Worm (Caenorhabditis elegans): ENCODE data around the gene Y43F8B.14.
A peak's percentile ranks its signal among the peaks of the same experiment; 100 is the strongest.

Y43F8B.14 gene

DNA sequence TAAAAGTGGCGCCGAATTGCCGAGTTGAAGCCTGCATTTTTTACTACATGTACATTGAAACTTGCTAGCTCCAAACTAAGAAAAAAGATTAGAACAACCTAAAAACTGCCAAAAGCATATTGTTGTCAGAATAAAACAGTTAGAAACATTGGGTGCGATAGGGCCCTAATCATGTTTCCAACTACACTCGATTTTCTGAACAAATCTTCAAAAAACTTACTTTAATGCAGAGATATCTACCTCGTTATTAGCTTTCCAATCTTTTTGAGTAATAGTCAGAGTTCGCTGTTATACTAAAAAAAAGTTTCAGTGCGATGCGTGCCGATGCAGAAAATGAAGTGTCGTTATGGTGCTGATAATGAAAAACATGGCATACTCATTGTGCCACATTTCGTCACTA, at the start of gene Y43F8B.14, which contains the start of gene Y43F8B.13:
TSS of gene Y43F8B.14 (minus strand) at position 322 of the 400 bp plus-strand sequence.
TSS of gene Y43F8B.13 (plus strand) at position 301 of the 400 bp plus-strand sequence.
- TF ChIP-seq ceh-13 (GFP tag; optimal IDR thresholded peaks at IDR 0.05) (no peak), tbx-11 (GFP tag; IDR thresholded peaks at IDR 0.05) (no peak), scrt-1 (GFP tag; IDR thresholded peaks at IDR 0.05) (no peak), ama-1 (optimal IDR thresholded peaks at IDR 0.05) (no peak), hmg-4 (GFP tag; optimal IDR thresholded peaks at IDR 0.05) (no peak), hmbx-1 (tag; optimal IDR thresholded peaks at IDR 0.05) (no peak), sea-1 (GFP tag; conservative IDR thresholded peaks at IDR 0.05) (no peak), ceh-36 (tag; optimal IDR thresholded peaks at IDR 0.05) (no peak), hnd-1 (tag; optimal IDR thresholded peaks at IDR 0.05) (no peak), ets-7 (tag; optimal IDR thresholded peaks at IDR 0.05) (no peak), flt-1 (GFP tag; IDR thresholded peaks at IDR 0.05) (no peak), tra-4 (tag; optimal IDR thresholded peaks at IDR 0.05) (no peak), aly-1 (tag; optimal IDR thresholded peaks at IDR 0.05) (no peak), B0310.2 (tag; optimal IDR thresholded peaks at IDR 0.05) (no peak), pes-1 (GFP tag; IDR thresholded peaks at IDR 0.05) (no peak)

DNA sequence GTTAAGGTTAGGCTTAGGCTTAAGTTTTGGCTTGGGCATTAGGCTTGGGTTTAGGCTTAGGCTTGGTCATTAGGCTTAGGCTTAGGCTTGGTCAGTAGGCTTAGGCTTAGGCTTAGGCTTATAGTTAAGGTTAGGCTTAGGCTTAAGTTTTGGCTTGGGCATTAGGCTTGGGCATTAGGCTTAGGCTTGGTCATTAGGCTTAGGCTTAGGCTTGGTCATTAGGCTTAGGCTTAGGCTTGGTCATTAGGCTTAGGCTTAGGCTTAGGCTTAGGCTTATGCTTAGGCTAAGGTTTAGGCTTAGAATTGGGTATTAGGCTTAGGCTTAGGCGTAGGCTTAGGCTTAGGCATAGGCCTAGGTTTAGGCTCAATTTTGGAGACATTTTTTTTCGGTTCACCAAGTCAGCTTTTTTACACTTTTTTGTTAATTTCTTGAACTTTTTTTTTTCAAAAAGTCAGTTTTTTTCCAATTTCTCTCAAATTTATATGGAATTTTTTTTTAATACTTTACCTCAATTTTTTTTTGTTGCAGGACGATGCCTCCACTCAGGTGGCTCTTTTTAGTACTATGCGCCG, 46.9 kb upstream of the Y43F8B.14 start, which contains the start of gene Y43F8B.3:
TSS of gene Y43F8B.3 (plus strand) at position 523 of the 573 bp plus-strand sequence.
- no peak for TF ChIP-seq B0310.2 (tag; optimal IDR thresholded peaks at IDR 0.05)
- no peak for TF ChIP-seq hnd-1 (tag; optimal IDR thresholded peaks at IDR 0.05)
- TF ChIP-seq tbx-37 (GFP tag; conservative IDR thresholded peaks at IDR 0.05) = no peak
- TF ChIP-seq ceh-36 (tag; optimal IDR thresholded peaks at IDR 0.05) = peak; percentile 72

DNA sequence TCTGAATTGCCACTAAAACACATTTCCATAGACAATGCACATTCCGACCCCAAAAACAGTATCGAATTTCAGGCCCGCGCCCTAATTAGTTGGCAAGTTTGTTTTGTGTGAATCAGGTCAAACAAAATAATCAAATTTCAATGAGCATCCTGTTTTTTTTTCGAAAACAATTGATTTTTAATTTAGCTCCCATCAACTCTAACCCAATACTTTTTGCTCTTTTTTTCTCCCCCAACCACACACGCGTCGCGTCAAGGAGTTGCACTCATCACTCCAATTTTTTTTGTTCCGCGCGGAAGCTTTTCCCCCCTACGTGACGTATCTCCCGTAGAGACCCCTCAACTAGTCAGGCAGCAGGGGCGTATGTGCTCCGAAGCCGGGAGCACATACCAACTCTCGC, 45.6 kb upstream of the Y43F8B.14 start:
- TF ChIP-seq hmg-4 (GFP tag; optimal IDR thresholded peaks at IDR 0.05) = no peak
- TF ChIP-seq ama-1 (optimal IDR thresholded peaks at IDR 0.05) = no peak
- TF ChIP-seq sea-1 (GFP tag; conservative IDR thresholded peaks at IDR 0.05) = no peak
- TF ChIP-seq hnd-1 (tag; optimal IDR thresholded peaks at IDR 0.05) = no peak
- no peak for TF ChIP-seq flt-1 (GFP tag; IDR thresholded peaks at IDR 0.05)
- TF ChIP-seq pes-1 (GFP tag; IDR thresholded peaks at IDR 0.05) = no peak
- no peak for TF ChIP-seq tbx-37 (GFP tag; conservative IDR thresholded peaks at IDR 0.05)
- TF ChIP-seq hmbx-1 (tag; optimal IDR thresholded peaks at IDR 0.05) = no peak
- TF ChIP-seq ets-7 (tag; optimal IDR thresholded peaks at IDR 0.05) = no peak
- TF ChIP-seq tbx-11 (GFP tag; IDR thresholded peaks at IDR 0.05) = no peak
- no peak for TF ChIP-seq ceh-13 (GFP tag; optimal IDR thresholded peaks at IDR 0.05)
- no peak for TF ChIP-seq ceh-36 (tag; optimal IDR thresholded peaks at IDR 0.05)
- no peak for TF ChIP-seq B0310.2 (tag; optimal IDR thresholded peaks at IDR 0.05)
- TF ChIP-seq F13C5.2 (tag; optimal IDR thresholded peaks at IDR 0.05) = no peak
- no peak for TF ChIP-seq aly-1 (tag; optimal IDR thresholded peaks at IDR 0.05)
- TF ChIP-seq tra-4 (tag; optimal IDR thresholded peaks at IDR 0.05) = no peak
- TF ChIP-seq scrt-1 (GFP tag; IDR thresholded peaks at IDR 0.05) = no peak

DNA sequence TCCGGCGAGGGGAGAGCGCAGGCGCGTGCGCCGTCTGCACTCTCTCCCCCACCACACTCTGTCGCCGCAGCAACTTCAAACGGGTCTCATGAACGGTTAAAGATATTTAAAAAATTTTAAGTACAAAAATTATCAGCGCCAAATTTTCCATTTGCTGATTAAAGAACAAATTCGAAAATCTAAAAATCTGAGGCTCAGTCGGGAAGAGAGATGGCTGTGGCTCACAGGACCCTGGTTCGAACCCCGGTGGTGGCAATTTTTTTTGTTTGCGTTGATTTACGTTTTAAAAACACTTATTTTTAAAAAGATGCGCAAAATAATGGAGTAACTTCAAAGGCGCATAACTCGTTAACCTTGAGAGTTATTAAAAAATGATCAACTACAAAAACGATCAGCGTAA, 41.3 kb upstream of the Y43F8B.14 start:
- TF ChIP-seq ama-1 (optimal IDR thresholded peaks at IDR 0.05) (no peak), ceh-36 (tag; optimal IDR thresholded peaks at IDR 0.05) (no peak), scrt-1 (GFP tag; IDR thresholded peaks at IDR 0.05) (no peak), F13C5.2 (tag; optimal IDR thresholded peaks at IDR 0.05) (no peak), hmg-4 (GFP tag; optimal IDR thresholded peaks at IDR 0.05) (no peak), ets-7 (tag; optimal IDR thresholded peaks at IDR 0.05) (no peak), hmbx-1 (tag; optimal IDR thresholded peaks at IDR 0.05) (no peak), B0310.2 (tag; optimal IDR thresholded peaks at IDR 0.05) (no peak), pes-1 (GFP tag; IDR thresholded peaks at IDR 0.05) (no peak), ceh-13 (GFP tag; optimal IDR thresholded peaks at IDR 0.05) (no peak), sea-1 (GFP tag; conservative IDR thresholded peaks at IDR 0.05) (no peak)

DNA sequence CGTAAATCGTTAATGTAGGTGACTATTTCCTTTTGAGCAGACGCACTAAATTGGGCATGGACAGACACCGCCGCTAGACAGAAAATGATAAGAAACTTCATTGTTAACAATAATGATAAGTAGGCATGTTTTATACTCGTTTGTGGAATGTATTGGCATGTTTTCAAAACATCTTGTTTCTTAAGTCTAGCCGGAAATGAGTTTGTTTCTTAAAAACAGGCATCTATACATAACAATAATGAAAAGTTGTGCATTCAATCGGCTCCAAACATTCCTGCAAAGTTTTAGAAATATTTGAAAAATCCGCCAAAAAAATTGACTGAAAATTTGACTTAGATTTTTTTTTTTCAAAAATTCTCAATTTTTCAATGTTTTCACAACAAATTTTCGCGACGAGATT, 39.8 kb upstream of the Y43F8B.14 start, which contains the start of gene scl-21:
TSS of gene scl-21 (minus strand) at position 101 of the 400 bp plus-strand sequence.
- TF ChIP-seq tbx-37 (GFP tag; conservative IDR thresholded peaks at IDR 0.05) (no peak), ceh-13 (GFP tag; optimal IDR thresholded peaks at IDR 0.05) (no peak), pes-1 (GFP tag; IDR thresholded peaks at IDR 0.05) (no peak), F13C5.2 (tag; optimal IDR thresholded peaks at IDR 0.05) (no peak), scrt-1 (GFP tag; IDR thresholded peaks at IDR 0.05) (no peak), hmbx-1 (tag; optimal IDR thresholded peaks at IDR 0.05) (no peak), ets-7 (tag; optimal IDR thresholded peaks at IDR 0.05) (no peak), sea-1 (GFP tag; conservative IDR thresholded peaks at IDR 0.05) (no peak), ceh-36 (tag; optimal IDR thresholded peaks at IDR 0.05) (no peak), tra-4 (tag; optimal IDR thresholded peaks at IDR 0.05) (no peak), hmg-4 (GFP tag; optimal IDR thresholded peaks at IDR 0.05) (no peak), B0310.2 (tag; optimal IDR thresholded peaks at IDR 0.05) (no peak), ama-1 (optimal IDR thresholded peaks at IDR 0.05) (no peak), tbx-11 (GFP tag; IDR thresholded peaks at IDR 0.05) (no peak), flt-1 (GFP tag; IDR thresholded peaks at IDR 0.05) (no peak), hnd-1 (tag; optimal IDR thresholded peaks at IDR 0.05) (no peak), aly-1 (tag; optimal IDR thresholded peaks at IDR 0.05) (no peak)

DNA sequence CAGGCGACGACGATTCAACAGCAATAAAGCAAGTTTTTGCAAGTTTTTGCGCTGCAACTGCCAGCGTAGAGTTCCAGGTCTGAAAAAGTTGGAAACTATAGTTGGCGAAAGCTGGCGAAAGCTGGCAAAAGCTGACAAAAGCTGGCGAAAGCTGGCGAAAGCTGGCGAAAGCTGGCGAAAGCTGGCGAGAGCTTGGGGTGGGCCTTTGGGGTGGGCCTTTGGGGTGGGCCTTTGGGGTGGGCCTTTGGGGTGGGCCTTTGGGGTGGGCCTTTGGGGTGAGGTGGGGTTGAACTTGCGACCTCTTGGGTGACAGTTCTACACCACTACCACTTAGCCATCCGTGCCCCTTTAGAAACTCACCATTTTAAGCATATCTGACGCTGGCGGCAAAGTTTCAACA, 39.4 kb upstream of the Y43F8B.14 start:
- TF ChIP-seq ama-1 (optimal IDR thresholded peaks at IDR 0.05) (no peak), tra-4 (tag; optimal IDR thresholded peaks at IDR 0.05) (no peak), ets-7 (tag; optimal IDR thresholded peaks at IDR 0.05) (no peak), flt-1 (GFP tag; IDR thresholded peaks at IDR 0.05) (no peak), hnd-1 (tag; optimal IDR thresholded peaks at IDR 0.05) (no peak), sea-1 (GFP tag; conservative IDR thresholded peaks at IDR 0.05) (no peak), pes-1 (GFP tag; IDR thresholded peaks at IDR 0.05) (no peak), F13C5.2 (tag; optimal IDR thresholded peaks at IDR 0.05) (no peak), ceh-13 (GFP tag; optimal IDR thresholded peaks at IDR 0.05) (no peak), scrt-1 (GFP tag; IDR thresholded peaks at IDR 0.05) (no peak), tbx-11 (GFP tag; IDR thresholded peaks at IDR 0.05) (no peak), aly-1 (tag; optimal IDR thresholded peaks at IDR 0.05) (no peak)

DNA sequence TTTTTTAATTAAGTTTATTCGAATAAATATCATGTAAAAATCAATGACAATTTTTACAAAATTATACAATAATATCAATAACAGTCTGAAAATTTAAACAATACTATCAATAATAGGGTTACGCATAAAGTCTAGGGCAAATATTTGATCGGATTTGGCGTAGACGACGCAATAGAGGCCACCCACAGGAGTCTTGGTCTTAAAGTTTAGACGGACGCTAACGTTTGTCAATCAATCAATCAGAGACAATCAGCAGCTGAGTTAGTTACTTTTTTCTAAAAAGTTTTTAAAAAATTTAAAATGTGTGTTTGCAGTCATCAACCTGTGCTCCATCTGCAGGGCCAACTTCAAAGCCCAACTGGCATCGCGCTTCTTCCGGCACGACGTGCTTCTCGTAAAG, 35.5 kb upstream of the Y43F8B.14 start, which contains the start of gene Y43F8B.29:
TSS of gene Y43F8B.29 (plus strand) at position 301 of the 400 bp plus-strand sequence.
- no peak for TF ChIP-seq ceh-36 (tag; optimal IDR thresholded peaks at IDR 0.05)
- TF ChIP-seq hmg-4 (GFP tag; optimal IDR thresholded peaks at IDR 0.05) = no peak
- no peak for TF ChIP-seq hmbx-1 (tag; optimal IDR thresholded peaks at IDR 0.05)
- TF ChIP-seq aly-1 (tag; optimal IDR thresholded peaks at IDR 0.05) = no peak

All from whole organism, early embryonic.